Fruit fly (Drosophila melanogaster) whole organism, embryonic: ENCODE measurements around the gene E2f1.

ENCODE experiments used
- Bgb ChIP-seq: fragments of 200-800 bp; sonication (Bioruptor generic); IDR thresholded peaks from 2 replicates; pipeline ENCODE4 v1.3.6; 2022; ENCODE audit warnings: missing biosample characterization, missing genetic modification characterization; ENCODE audit not compliant: partially characterized antibody
- Blimp-1 ChIP-seq: fragments of 200-800 bp; sonication (Bioruptor generic); optimal IDR thresholded peaks from 3 replicates; lab custom pipeline; 2018; ENCODE audit warnings: missing biosample characterization, missing genetic modification characterization, mild to moderate bottlenecking, moderate library complexity, missing genetic modification reagents
- CG10431 ChIP-seq: fragments of 200-800 bp; sonication (Bioruptor generic); optimal IDR thresholded peaks from 3 replicates; lab custom pipeline; 2018; ENCODE audit warnings: missing biosample characterization, mild to moderate bottlenecking, missing genetic modification characterization
- CG10543 ChIP-seq: fragments of 200-800 bp; sonication (Bioruptor generic); optimal IDR thresholded peaks from 3 replicates; lab custom pipeline; 2017; ENCODE audit warnings: missing biosample characterization, mild to moderate bottlenecking, missing genetic modification characterization, moderate library complexity
- CG12236 ChIP-seq: fragments of 200-800 bp; sonication (Bioruptor generic); optimal IDR thresholded peaks from 2 replicates; lab custom pipeline; 2016; ENCODE audit warnings: missing biosample characterization, missing genetic modification characterization
- CG1233 ChIP-seq: fragments of 200-800 bp; sonication (Bioruptor generic); optimal IDR thresholded peaks from 4 replicates; lab custom pipeline; 2018; ENCODE audit warnings: missing biosample characterization, mild to moderate bottlenecking, missing genetic modification characterization
- CG14014 ChIP-seq: fragments of 200-800 bp; sonication (Bioruptor generic); IDR thresholded peaks from 2 replicates; pipeline ENCODE4 v1.3.6; 2022; ENCODE audit warnings: missing biosample characterization, missing genetic modification characterization
- CG14710 ChIP-seq: fragments of 200-800 bp; sonication (Bioruptor generic); optimal IDR thresholded peaks from 3 replicates; lab custom pipeline; 2019; ENCODE audit warnings: missing biosample characterization, mild to moderate bottlenecking, missing genetic modification characterization, moderate library complexity
- CG15269 ChIP-seq: fragments of 200-800 bp; sonication (Bioruptor generic); optimal IDR thresholded peaks from 2 replicates; lab custom pipeline; 2018; ENCODE audit warnings: missing biosample characterization, mild to moderate bottlenecking, missing genetic modification characterization, moderate library complexity
- CG15601 ChIP-seq: fragments of 200-800 bp; sonication (Bioruptor generic); optimal IDR thresholded peaks from 3 replicates; lab custom pipeline; 2019; ENCODE audit warnings: missing biosample characterization, mild to moderate bottlenecking, missing genetic modification characterization, moderate library complexity
- CG15696 ChIP-seq: fragments of 200-800 bp; sonication (Bioruptor generic); optimal IDR thresholded peaks from 2 replicates; lab custom pipeline; 2019; ENCODE audit warnings: missing biosample characterization, mild to moderate bottlenecking, missing genetic modification characterization, moderate library complexity
- CG17385 ChIP-seq: fragments of 200-800 bp; sonication (Bioruptor generic); optimal IDR thresholded peaks from 3 replicates; lab custom pipeline; 2018; ENCODE audit warnings: missing biosample characterization, mild to moderate bottlenecking, missing genetic modification characterization
- CG17568 ChIP-seq: fragments of 200-800 bp; sonication (Bioruptor generic); optimal IDR thresholded peaks from 2 replicates; lab custom pipeline; 2018; ENCODE audit warnings: missing biosample characterization, mild to moderate bottlenecking, missing genetic modification characterization, moderate library complexity
- CG17802 ChIP-seq: fragments of 200-800 bp; sonication (Bioruptor generic); optimal IDR thresholded peaks from 2 replicates; lab custom pipeline; 2018; ENCODE audit warnings: missing biosample characterization, mild to moderate bottlenecking, missing genetic modification characterization, moderate library complexity
- CG18262 ChIP-seq: fragments of 200-800 bp; optimal IDR thresholded peaks from 3 replicates; lab custom pipeline; 2019; ENCODE audit warnings: missing biosample characterization, mild to moderate bottlenecking, missing genetic modification characterization, moderate library complexity
- CG18619 ChIP-seq: fragments of 200-800 bp; sonication (Bioruptor generic); optimal IDR thresholded peaks from 3 replicates; lab custom pipeline; 2017; ENCODE audit warnings: missing biosample characterization, mild to moderate bottlenecking, missing genetic modification characterization
- CG2712 ChIP-seq: fragments of 200-800 bp; optimal IDR thresholded peaks from 3 replicates; lab custom pipeline; 2019; ENCODE audit warnings: missing biosample characterization, mild to moderate bottlenecking, missing genetic modification characterization, moderate library complexity
- CG3281 ChIP-seq: fragments of 200-800 bp; sonication (Bioruptor generic); optimal IDR thresholded peaks from 3 replicates; lab custom pipeline; 2017; ENCODE audit warnings: missing biosample characterization, mild to moderate bottlenecking, missing genetic modification characterization
- CG42726 ChIP-seq: fragments of 200-800 bp; sonication (Bioruptor generic); IDR thresholded peaks from 2 replicates; pipeline ENCODE4 v1.3.6; 2022; ENCODE audit warnings: missing biosample characterization, missing genetic modification characterization; ENCODE audit not compliant: partially characterized antibody
- CG4404 ChIP-seq: fragments of 200-800 bp; sonication (Bioruptor generic); IDR thresholded peaks from 2 replicates; pipeline ENCODE4 v1.3.6; 2022; ENCODE audit warnings: missing biosample characterization, missing genetic modification characterization
- CG4424 ChIP-seq: fragments of 200-800 bp; sonication (Bioruptor generic); optimal IDR thresholded peaks from 3 replicates; lab custom pipeline; 2016; ENCODE audit warnings: missing biosample characterization, missing genetic modification characterization
- CG4617 ChIP-seq: fragments of 200-800 bp; sonication (Bioruptor generic); optimal IDR thresholded peaks from 3 replicates; lab custom pipeline; 2016; ENCODE audit warnings: missing biosample characterization, missing genetic modification characterization, borderline replicate concordance
- CG7928 ChIP-seq: fragments of 200-800 bp; sonication (Bioruptor generic); optimal IDR thresholded peaks from 2 replicates; lab custom pipeline; 2017; ENCODE audit warnings: missing biosample characterization, mild to moderate bottlenecking, missing genetic modification characterization
- CG7987 ChIP-seq: fragments of 200-800 bp; sonication (Bioruptor generic); optimal IDR thresholded peaks from 2 replicates; lab custom pipeline; 2018; ENCODE audit warnings: missing biosample characterization, mild to moderate bottlenecking, missing genetic modification characterization, moderate library complexity
- CoRest ChIP-seq: fragments of 200-800 bp; sonication (Bioruptor generic); optimal IDR thresholded peaks from 3 replicates; lab custom pipeline; 2018; ENCODE audit warnings: missing biosample characterization, mild to moderate bottlenecking, missing genetic modification characterization, moderate library complexity
- CrebB ChIP-seq: fragments of 200-800 bp; sonication (Bioruptor generic); optimal IDR thresholded peaks from 3 replicates; lab custom pipeline; 2018; ENCODE audit warnings: missing biosample characterization, mild to moderate bottlenecking, missing genetic modification characterization
- Dek ChIP-seq: fragments of 200-800 bp; sonication (Bioruptor generic); optimal IDR thresholded peaks from 3 replicates; lab custom pipeline; 2019; ENCODE audit warnings: missing biosample characterization, mild to moderate bottlenecking, missing genetic modification characterization, moderate library complexity
- Drgx ChIP-seq: fragments of 200-800 bp; sonication (Bioruptor generic); IDR thresholded peaks from 2 replicates; pipeline ENCODE4 v1.3.6; 2022; ENCODE audit warnings: missing biosample characterization, missing genetic modification characterization
- Hr78 ChIP-seq, 2 experiments: fragments of 200-800 bp in 1 of 2; fragments of >200 bp in 1 of 2; sonication (Bioruptor generic) in 1 of 2; optimal IDR thresholded peaks; 2 replicates each; lab custom pipeline; 2017 to 2019; ENCODE audit warnings: missing biosample characterization in 2 of 2, missing genetic modification characterization in 2 of 2, mild to moderate bottlenecking in 1 of 2, moderate library complexity in 1 of 2
- Med ChIP-seq: fragments of 200-800 bp; sonication (Bioruptor generic); peaks from one replicate; lab custom pipeline; 2016; ENCODE audit warnings: missing biosample characterization, missing genetic modification characterization, mild to moderate bottlenecking, inconsistent platforms, moderate library complexity
- Ptx1 ChIP-seq: fragments of 200-800 bp; sonication (Bioruptor generic); IDR thresholded peaks from 2 replicates; pipeline ENCODE4 v1.3.6; 2022; ENCODE audit warnings: missing biosample characterization, missing genetic modification characterization
- Spps ChIP-seq: fragments of 200-800 bp; sonication (Bioruptor generic); optimal IDR thresholded peaks from 2 replicates; lab custom pipeline; 2018; ENCODE audit warnings: missing biosample characterization, mild to moderate bottlenecking, missing genetic modification characterization
- al ChIP-seq: fragments of 200-800 bp; sonication (Bioruptor generic); IDR thresholded peaks from 2 replicates; pipeline ENCODE4 v1.3.6; 2022; ENCODE audit warnings: missing biosample characterization, missing genetic modification characterization
- btn ChIP-seq: fragments of 200-800 bp; sonication (Bioruptor generic); optimal IDR thresholded peaks from 2 replicates; lab custom pipeline; 2016; ENCODE audit warnings: missing biosample characterization, missing genetic modification characterization
- chinmo ChIP-seq: fragments of 200-800 bp; sonication (Bioruptor generic); IDR thresholded peaks from 4 replicates; pipeline ENCODE4 v1.3.6; 2022; ENCODE audit warnings: missing biosample characterization, missing genetic modification characterization; ENCODE audit not compliant: partially characterized antibody
- ci ChIP-seq: fragments of 200-800 bp; sonication (Bioruptor generic); IDR thresholded peaks from 3 replicates; pipeline ENCODE4 v1.3.6; 2022; ENCODE audit warnings: missing biosample characterization, missing genetic modification characterization
- gcm2 ChIP-seq: fragments of 200-800 bp; sonication (Bioruptor generic); optimal IDR thresholded peaks from 2 replicates; lab custom pipeline; 2016; ENCODE audit warnings: missing biosample characterization, missing genetic modification characterization
- hbn ChIP-seq: fragments of 200-800 bp; sonication (Bioruptor generic); IDR thresholded peaks from 2 replicates; pipeline ENCODE4 v1.3.6; 2022; ENCODE audit warnings: missing biosample characterization, missing genetic modification characterization; ENCODE audit not compliant: partially characterized antibody
- ind ChIP-seq: fragments of 200-800 bp; sonication (Bioruptor generic); optimal IDR thresholded peaks from 3 replicates; lab custom pipeline; 2016; ENCODE audit warnings: missing biosample characterization, missing genetic modification characterization
- insv ChIP-seq, 2 experiments: fragments of 200-800 bp; sonication (Bioruptor generic); optimal IDR thresholded peaks; 3 replicates each; lab custom pipeline; 2016 to 2018; ENCODE audit warnings: missing biosample characterization in 2 of 2, missing genetic modification characterization in 2 of 2
- odd ChIP-seq: fragments of 200-800 bp; sonication (Bioruptor generic); optimal IDR thresholded peaks from 2 replicates; lab custom pipeline; 2017; ENCODE audit warnings: missing biosample characterization, mild to moderate bottlenecking, missing genetic modification characterization
- sd ChIP-seq: fragments of 200-800 bp; sonication (Bioruptor generic); optimal IDR thresholded peaks from 3 replicates; lab custom pipeline; 2018; ENCODE audit warnings: missing biosample characterization, mild to moderate bottlenecking, missing genetic modification characterization, moderate library complexity
- tap ChIP-seq: fragments of 200-800 bp; optimal IDR thresholded peaks from 3 replicates; lab custom pipeline; 2019; ENCODE audit warnings: missing biosample characterization, mild to moderate bottlenecking, missing genetic modification characterization, moderate library complexity
- ttk ChIP-seq: fragments of 200-800 bp; sonication (Bioruptor generic); IDR thresholded peaks from 2 replicates; pipeline ENCODE4 v2.1.2; 2022; ENCODE audit warnings: missing biosample characterization, missing genetic modification characterization
- usp ChIP-seq: fragments of >200 bp; optimal IDR thresholded peaks from 2 replicates; lab custom pipeline; 2017; ENCODE audit warnings: missing biosample characterization, missing genetic modification characterization
- wek ChIP-seq: fragments of 200-800 bp; sonication (Bioruptor generic); optimal IDR thresholded peaks from 3 replicates; lab custom pipeline; 2018; ENCODE audit warnings: missing biosample characterization, mild to moderate bottlenecking, missing genetic modification characterization, moderate library complexity

The E2f1 gene

DNA sequence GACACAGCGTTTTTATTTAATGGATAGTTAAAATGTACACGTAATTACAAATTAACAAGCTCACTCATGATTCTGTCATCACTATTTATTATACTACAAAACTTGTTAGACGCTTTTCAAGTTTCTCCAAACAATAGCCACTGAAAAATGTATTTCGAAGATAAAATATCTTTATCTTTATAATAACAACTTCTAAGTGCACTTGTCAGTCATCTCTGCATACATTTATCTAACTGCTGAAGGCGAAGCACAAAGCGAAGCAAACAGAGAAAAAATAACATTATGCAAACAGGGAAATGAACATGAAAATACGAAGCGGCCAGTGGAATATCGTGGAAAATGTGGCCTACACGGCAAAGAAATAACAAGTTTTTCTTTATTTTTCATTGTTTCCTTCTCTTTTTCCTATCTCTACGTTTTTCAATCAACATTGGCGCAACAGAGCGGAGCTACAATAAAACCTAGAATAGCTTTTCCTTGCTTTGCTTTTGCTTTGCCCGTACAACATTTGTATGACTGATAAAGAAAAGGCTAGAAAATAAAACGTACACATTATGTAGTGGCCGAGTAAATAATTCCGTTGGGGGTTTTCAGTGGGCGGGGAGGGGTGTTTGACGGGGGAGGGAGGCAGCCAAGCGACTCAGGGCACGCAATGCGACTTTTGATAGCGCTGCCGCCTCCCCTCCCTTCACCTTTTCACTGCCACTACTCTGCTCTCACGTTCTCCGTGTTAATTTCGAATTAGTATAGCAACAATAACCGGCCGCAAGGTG, 31.1 kb downstream of the E2f1 start (continued):
- peak; percentile 45 for TF ChIP-seq sd (tag; lab: Kevin White, UChicago)
- TF ChIP-seq CG15601 (tag; lab: Kevin White, UChicago), result peak; percentile 50
- peak; percentile 23 for TF ChIP-seq tap
- peak; percentile 5 for TF ChIP-seq Blimp-1
- peak; percentile 75 for TF ChIP-seq CG10543
- TF ChIP-seq CG18619 (GFP tag; lab: Kevin White, UChicago), result no peak
- no peak for TF ChIP-seq CG12236
- peak; percentile 36 for TF ChIP-seq CrebB (tag; lab: Kevin White, UChicago)
- TF ChIP-seq CG10431 (GFP tag; lab: Kevin White, UChicago), result peak; percentile 16
- peak; percentile 45; the same call in 1 of the 2 replicates for TF ChIP-seq CG14014 (GFP tag; lab: Robert Waterston, UW)
- TF ChIP-seq Ptx1 (GFP tag; lab: Robert Waterston, UW), result peak; percentile 43; the same call in 1 of the 2 replicates
- peak; percentile 21 for TF ChIP-seq CG17385
- no peak for TF ChIP-seq CG2712 (tag; lab: Kevin White, UChicago)
- TF ChIP-seq CG17568, result peak; percentile 29
- no peak for TF ChIP-seq CG4404 (GFP tag; lab: Robert Waterston, UW)
- peak; percentile 19 for TF ChIP-seq CG3281 (GFP tag; lab: Kevin White, UChicago)
- TF ChIP-seq wek, result peak; percentile 39
- TF ChIP-seq CG4617 (GFP tag; lab: Kevin White, UChicago), result no peak
- peak; percentile 4 for TF ChIP-seq CG14710
- TF ChIP-seq Med (GFP tag; lab: Kevin White, UChicago), result no peak
- TF ChIP-seq CG15269 (tag; lab: Kevin White, UChicago), result peak; percentile 7
- TF ChIP-seq al (GFP tag; lab: Robert Waterston, UW), result 0 out of 2 replicates have a peak, but pooled peaks have one; percentile 10
- no peak for TF ChIP-seq insv (GFP tag; optimal IDR thresholded peaks at IDR 0.05; lab: Kevin White, UChicago)
- no peak for TF ChIP-seq CG7928
- no peak for TF ChIP-seq hbn
- peak; percentile 61; the same call in 2 of the 3 replicates for TF ChIP-seq ci
- TF ChIP-seq CoRest, result peak; percentile 4
- TF ChIP-seq CG15696 (tag; lab: Kevin White, UChicago), result no peak
- TF ChIP-seq gcm2 (GFP tag; lab: Kevin White, UChicago), result no peak

DNA sequence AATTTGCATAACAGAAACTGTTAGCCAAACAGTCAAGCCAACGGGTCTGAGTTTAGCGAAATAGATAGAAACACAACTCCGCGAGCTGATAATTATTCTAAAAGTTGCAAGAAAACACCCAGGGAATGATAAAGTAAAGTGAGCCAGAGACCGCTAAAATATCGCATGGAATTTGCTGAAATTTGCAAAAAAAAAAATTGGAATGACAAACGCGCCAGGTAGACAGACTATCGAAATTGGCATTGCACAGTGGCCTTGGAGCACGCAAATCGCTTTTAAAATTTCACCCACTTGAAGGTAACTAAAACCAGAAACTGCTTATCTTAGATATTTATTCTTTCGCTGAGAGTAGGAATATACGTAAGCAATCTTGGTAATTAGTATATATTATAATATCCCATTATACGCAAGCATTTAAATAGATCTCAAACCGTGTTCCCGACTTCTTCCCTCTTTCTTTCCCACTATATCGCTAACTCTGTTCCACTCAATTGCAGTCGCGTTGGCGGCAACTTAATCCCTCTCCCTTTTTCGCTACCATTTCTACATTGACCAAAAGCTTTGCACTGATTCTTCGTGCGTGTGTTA, 32.4 kb downstream of the E2f1 start:
- TF ChIP-seq Drgx (GFP tag; lab: Robert Waterston, UW), result 0 out of 2 replicates have a peak, but pooled peaks have one; percentile 14
- 0 out of 4 replicates have a peak, but pooled peaks have one; percentile 15 for TF ChIP-seq chinmo (GFP tag; lab: Robert Waterston, UW)
- no peak for TF ChIP-seq ind

DNA sequence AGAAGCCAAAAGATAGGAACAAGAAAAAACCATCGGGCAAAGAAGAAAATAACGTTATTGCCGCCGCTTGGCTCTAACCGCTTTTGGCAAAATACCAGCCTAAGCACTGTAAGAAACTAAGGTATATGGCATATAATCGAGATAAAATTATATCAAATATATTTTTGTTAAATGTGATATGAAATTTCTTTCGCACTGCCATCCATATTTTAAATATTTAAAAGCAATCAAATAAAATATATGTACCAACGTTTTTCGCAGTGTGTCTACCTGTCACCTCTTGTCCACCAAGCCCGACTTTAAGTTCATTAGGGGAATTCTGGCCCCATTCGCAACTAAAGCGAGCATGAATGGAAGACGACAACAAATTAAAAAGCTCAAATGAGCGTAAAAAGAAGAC, 32.9 kb downstream of the E2f1 start:
- peak; percentile 63 for TF ChIP-seq CG4424 (GFP tag; lab: Kevin White, UChicago)
- TF ChIP-seq Dek (tag; lab: Kevin White, UChicago), result peak; percentile 72
- TF ChIP-seq CG42726 (GFP tag; lab: Robert Waterston, UW), result no peak
- no peak for TF ChIP-seq Bgb (GFP tag; lab: Robert Waterston, UW)
- no peak for TF ChIP-seq btn (GFP tag; lab: Kevin White, UChicago)
- no peak for TF ChIP-seq CG7987 (GFP tag; lab: Kevin White, UChicago)
- no peak for TF ChIP-seq insv (GFP tag; optimal IDR thresholded peaks at IDR 0.05; lab: Kevin White, UChicago)
- no peak for TF ChIP-seq Hr78 (GFP tag; optimal IDR thresholded peaks at IDR 0.05; lab: Kevin White, UChicago)
- no peak for TF ChIP-seq CG17802 (tag; lab: Kevin White, UChicago)
- peak; percentile 1 for TF ChIP-seq CG15696 (tag; lab: Kevin White, UChicago)
- TF ChIP-seq odd (GFP tag; lab: Kevin White, UChicago), result peak; percentile 36
- no peak for TF ChIP-seq Spps (tag; lab: Kevin White, UChicago)
- TF ChIP-seq CG1233 (GFP tag; lab: Kevin White, UChicago), result peak; percentile 57
- TF ChIP-seq CG18262 (tag; lab: Kevin White, UChicago), result peak; percentile 65
- no peak for TF ChIP-seq usp (GFP tag; lab: Kevin White, UChicago)
- peak; percentile 37 for TF ChIP-seq tap
- TF ChIP-seq ttk (GFP tag; lab: Robert Waterston, UW), result peak; percentile 59
